Worm (Caenorhabditis elegans): ENCODE results near the gene Y43C5A.3.

Gene Y43C5A.3

DNA sequence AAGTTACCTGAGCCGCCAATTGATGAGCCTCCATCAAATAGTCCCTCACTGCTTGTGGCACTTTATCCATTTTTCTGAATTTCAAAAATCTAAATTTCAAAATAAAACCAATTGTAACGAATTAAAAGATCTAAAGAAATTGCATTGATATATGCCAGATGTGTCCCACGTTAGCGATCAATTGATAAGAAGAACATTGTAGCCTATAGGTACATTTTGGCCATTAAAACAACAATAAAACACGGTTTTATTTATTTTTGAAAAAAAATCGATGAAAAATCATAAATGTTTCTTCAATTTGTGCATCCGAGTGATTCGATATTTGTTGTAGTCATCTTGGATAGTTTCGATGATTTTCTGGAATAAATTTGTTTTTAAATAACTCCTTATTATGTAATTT, 34.8 kb upstream of the Y43C5A.3 start, which contains the start of gene ech-8:
Gene ech-8, minus strand, starts transcription at position 132 of the 400 bp plus-strand sequence.
- no peak for TF ChIP-seq lsy-2 (tag; optimal IDR thresholded peaks at IDR 0.05)
- TF ChIP-seq ztf-11 (tag; optimal IDR thresholded peaks at IDR 0.05): no peak
- no peak for TF ChIP-seq mab-5 (tag; optimal IDR thresholded peaks at IDR 0.05)
- no peak for TF ChIP-seq sem-2 (GFP tag; optimal IDR thresholded peaks at IDR 0.05)
- no peak for TF ChIP-seq drap-1 (GFP tag; optimal IDR thresholded peaks at IDR 0.05)
- no peak for TF ChIP-seq mep-1 (tag; optimal IDR thresholded peaks at IDR 0.05)
- no peak for TF ChIP-seq elt-3 (tag; optimal IDR thresholded peaks at IDR 0.05)
- TF ChIP-seq nhr-76 (tag; optimal IDR thresholded peaks at IDR 0.05): no peak

DNA sequence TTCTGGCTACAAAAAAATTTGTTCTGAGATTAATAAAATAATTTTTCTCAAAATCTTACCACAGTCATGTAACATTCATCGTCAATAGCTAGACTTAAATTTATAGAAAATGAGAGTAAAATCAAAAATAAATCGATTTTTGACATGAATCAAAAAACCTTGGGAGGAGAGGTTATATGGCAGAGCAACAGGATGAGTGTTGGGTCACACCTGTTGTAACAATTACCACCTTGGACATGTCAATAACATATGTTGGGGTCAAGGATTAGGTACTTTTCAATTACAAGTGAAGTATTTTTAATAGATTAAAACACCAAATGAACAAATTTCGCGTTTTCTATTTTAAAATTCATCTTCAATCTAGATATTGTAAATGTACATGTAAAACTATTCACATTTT, 32.2 kb upstream of the Y43C5A.3 start, which contains the start of gene lipl-7:
Gene lipl-7, minus strand, starts transcription at position 165 of the 400 bp plus-strand sequence.
- TF ChIP-seq hlh-1 (tag; optimal IDR thresholded peaks at IDR 0.05): peak; percentile 56
- peak; percentile 93 for TF ChIP-seq nhr-2 (tag; optimal IDR thresholded peaks at IDR 0.05)
- TF ChIP-seq ceh-83 (GFP tag; optimal IDR thresholded peaks at IDR 0.05): no peak

DNA sequence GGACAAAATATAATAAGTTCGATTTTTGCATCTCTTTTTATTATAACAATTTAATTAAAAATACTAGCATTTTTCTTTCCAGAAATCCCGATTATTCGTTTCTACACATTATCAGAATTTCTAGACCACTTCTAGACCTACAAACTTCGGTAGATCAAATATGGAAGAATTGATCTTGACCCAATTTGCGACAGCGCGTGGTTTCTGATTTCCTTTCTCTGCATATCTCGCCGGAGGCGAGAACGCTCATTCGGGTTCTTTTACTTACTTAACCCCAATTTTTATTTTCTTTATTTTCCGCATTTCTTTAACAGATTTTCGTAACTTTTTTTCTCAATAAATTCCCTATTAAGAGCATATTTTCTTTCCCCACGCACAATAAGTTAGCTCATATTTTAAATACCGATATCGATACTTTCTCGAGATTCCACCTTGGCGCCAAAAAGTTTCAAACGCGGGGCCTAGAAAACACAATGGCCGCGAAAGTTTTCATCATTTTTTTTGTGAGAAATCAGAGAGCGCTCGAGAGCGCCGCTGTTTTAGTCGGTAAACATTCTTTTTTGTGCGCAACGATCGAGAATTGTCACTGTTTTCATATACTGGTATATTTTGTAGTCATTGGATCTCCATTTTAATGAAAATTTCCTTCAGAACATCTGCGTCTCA, 31.2 kb upstream of the Y43C5A.3 start:
- TF ChIP-seq sptf-1 (tag; optimal IDR thresholded peaks at IDR 0.05) (no peak), bed-3 (GFP tag; optimal IDR thresholded peaks at IDR 0.05) (no peak), unc-39 (tag; optimal IDR thresholded peaks at IDR 0.05) (no peak), drap-1 (GFP tag; optimal IDR thresholded peaks at IDR 0.05) (no peak), hlh-1 (tag; optimal IDR thresholded peaks at IDR 0.05) (no peak), nhr-237 (tag; optimal IDR thresholded peaks at IDR 0.05) (no peak), pha-4 (tag; optimal IDR thresholded peaks at IDR 0.05) (no peak), mab-5 (tag; optimal IDR thresholded peaks at IDR 0.05) (no peak), nhr-28 (tag; optimal IDR thresholded peaks at IDR 0.05) (no peak), ceh-39 (tag; optimal IDR thresholded peaks at IDR 0.05) (no peak), elt-1 (tag; optimal IDR thresholded peaks at IDR 0.05; ENCODE audit: borderline replicate concordance, insufficient read depth) (no peak), ham-2 (GFP tag; optimal IDR thresholded peaks at IDR 0.05) (no peak), unc-120 (tag; optimal IDR thresholded peaks at IDR 0.05; ENCODE audit: poor library complexity, severe bottlenecking) (no peak), nhr-12 (tag; optimal IDR thresholded peaks at IDR 0.05) (no peak), ceh-83 (GFP tag; optimal IDR thresholded peaks at IDR 0.05) (no peak), elt-3 (tag; optimal IDR thresholded peaks at IDR 0.05) (no peak), nhr-2 (tag; optimal IDR thresholded peaks at IDR 0.05) (no peak), nhr-76 (tag; optimal IDR thresholded peaks at IDR 0.05) (no peak), flh-1 (GFP tag; optimal IDR thresholded peaks at IDR 0.05) (no peak)

DNA sequence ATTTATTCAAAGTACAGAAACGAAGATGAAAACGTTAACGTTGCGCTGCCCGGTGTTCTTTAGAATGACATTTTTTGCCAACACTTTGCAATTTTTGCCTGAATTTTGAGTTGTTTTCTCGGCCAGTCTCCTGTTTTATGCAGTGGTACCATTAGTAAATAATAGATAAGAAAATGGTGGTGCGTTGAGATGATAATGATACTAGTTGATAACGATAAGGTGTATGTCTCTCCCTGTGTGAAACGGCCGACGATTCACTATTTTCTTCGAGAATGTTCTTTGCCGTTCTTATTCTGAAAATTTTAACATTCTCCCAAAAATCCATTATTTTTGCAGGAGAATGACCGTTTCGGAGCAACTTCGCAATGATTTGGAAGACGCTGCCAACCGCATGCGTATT, 30.6 kb upstream of the Y43C5A.3 start, which contains the start of gene tkt-1:
Gene tkt-1, plus strand, starts transcription at position 337 of the 400 bp plus-strand sequence.
- no peak for TF ChIP-seq ztf-11 (tag; optimal IDR thresholded peaks at IDR 0.05)
- TF ChIP-seq lin-32 (GFP tag; optimal IDR thresholded peaks at IDR 0.05): no peak
- TF ChIP-seq mep-1 (tag; optimal IDR thresholded peaks at IDR 0.05): no peak
- TF ChIP-seq sem-2 (GFP tag; optimal IDR thresholded peaks at IDR 0.05): no peak
- TF ChIP-seq hlh-1 (tag; optimal IDR thresholded peaks at IDR 0.05): no peak
- no peak for TF ChIP-seq nhr-2 (tag; optimal IDR thresholded peaks at IDR 0.05)
- TF ChIP-seq ces-1 (GFP tag; optimal IDR thresholded peaks at IDR 0.05): no peak
- TF ChIP-seq unc-39 (tag; optimal IDR thresholded peaks at IDR 0.05): no peak
- no peak for TF ChIP-seq flh-1 (GFP tag; optimal IDR thresholded peaks at IDR 0.05)
- TF ChIP-seq nhr-76 (tag; optimal IDR thresholded peaks at IDR 0.05): no peak
- TF ChIP-seq nhr-237 (tag; optimal IDR thresholded peaks at IDR 0.05): no peak
- no peak for TF ChIP-seq blmp-1 (tag; optimal IDR thresholded peaks at IDR 0.05)
- no peak for TF ChIP-seq unc-120 (tag; optimal IDR thresholded peaks at IDR 0.05; ENCODE audit: poor library complexity, severe bottlenecking)
- TF ChIP-seq pha-4 (tag; optimal IDR thresholded peaks at IDR 0.05): no peak

DNA sequence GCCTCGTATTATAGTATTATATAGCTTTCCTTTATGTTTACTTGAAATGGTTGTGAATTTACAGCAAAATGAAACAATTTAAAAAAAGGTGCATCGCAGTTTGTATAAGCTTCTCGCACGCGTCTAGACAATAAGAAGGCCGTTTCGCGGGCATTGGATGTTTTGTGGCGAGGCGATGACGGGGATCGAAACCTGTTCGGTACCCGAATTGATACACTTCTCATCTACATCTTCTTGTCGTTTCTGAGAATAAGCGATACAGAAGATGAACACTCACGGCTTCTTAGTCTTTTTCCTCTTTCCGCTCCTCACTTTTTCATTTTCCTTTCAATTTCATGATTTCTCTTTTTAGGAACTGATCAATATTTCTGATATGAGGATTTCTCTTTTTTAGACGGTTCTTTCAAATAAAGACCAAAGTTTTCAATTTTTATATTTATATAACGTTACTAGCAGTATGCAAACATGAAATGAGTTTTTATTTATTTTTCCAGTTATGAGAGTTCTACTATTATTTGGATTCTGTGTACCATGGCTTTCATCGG, 28.1 kb upstream of the Y43C5A.3 start, which contains the start of gene F01G10.10:
Gene F01G10.10, plus strand, starts transcription at position 495 of the 545 bp plus-strand sequence.
- no peak for TF ChIP-seq M03D4.4 (tag; optimal IDR thresholded peaks at IDR 0.05)
- TF ChIP-seq blmp-1 (tag; optimal IDR thresholded peaks at IDR 0.05): peak; percentile 66
- TF ChIP-seq nhr-237 (tag; optimal IDR thresholded peaks at IDR 0.05): no peak
- TF ChIP-seq nhr-28 (tag; optimal IDR thresholded peaks at IDR 0.05): no peak
- no peak for TF ChIP-seq ceh-39 (tag; optimal IDR thresholded peaks at IDR 0.05)
- TF ChIP-seq tbx-8 (GFP tag; optimal IDR thresholded peaks at IDR 0.05): no peak
- no peak for TF ChIP-seq snpc-4 (tag; optimal IDR thresholded peaks at IDR 0.05)
- no peak for TF ChIP-seq zip-8 (tag; optimal IDR thresholded peaks at IDR 0.05)
- TF ChIP-seq pha-4 (tag; optimal IDR thresholded peaks at IDR 0.05): no peak
